Worm (Caenorhabditis elegans): ENCODE data around the gene flp-11.

The flp-11 gene

DNA sequence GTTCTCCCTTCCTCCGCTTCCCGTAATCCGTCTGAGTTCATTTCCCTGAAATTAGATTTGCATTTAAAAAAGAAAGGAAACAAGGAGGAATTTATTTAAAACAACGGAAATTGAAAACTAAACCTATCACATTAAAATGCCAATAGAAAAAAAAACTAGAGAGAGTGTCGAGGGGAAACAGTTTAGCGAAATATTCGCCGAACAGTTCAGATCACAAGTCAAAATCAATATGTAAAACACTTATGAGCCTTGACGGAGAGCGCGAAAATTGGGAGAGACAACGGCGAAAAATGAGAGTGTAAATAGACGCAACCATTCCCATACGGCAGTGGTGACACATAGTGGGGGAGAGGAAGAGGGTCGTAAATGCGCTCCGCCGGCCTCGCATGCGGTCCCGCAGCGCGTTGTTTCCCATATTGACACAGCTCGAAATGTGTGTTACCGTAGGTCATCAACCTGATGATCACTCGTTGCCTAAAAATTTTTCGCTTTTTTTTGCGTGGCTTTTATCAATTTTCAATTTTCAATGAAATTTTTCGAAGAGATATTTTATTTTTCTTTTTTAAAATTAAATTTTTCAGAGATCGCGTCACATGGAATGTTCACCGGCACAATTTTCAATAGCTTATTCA, 33.9 kb upstream of the flp-11 start, which contains the start of the genes dnj-14 and glit-1 (continued):
- TF ChIP-seq unc-62 (GFP tag; optimal IDR thresholded peaks at IDR 0.05) (peak; percentile 77), zip-8 (tag; optimal IDR thresholded peaks at IDR 0.05) (no peak), sptf-1 (tag; optimal IDR thresholded peaks at IDR 0.05) (peak; percentile 72)

DNA sequence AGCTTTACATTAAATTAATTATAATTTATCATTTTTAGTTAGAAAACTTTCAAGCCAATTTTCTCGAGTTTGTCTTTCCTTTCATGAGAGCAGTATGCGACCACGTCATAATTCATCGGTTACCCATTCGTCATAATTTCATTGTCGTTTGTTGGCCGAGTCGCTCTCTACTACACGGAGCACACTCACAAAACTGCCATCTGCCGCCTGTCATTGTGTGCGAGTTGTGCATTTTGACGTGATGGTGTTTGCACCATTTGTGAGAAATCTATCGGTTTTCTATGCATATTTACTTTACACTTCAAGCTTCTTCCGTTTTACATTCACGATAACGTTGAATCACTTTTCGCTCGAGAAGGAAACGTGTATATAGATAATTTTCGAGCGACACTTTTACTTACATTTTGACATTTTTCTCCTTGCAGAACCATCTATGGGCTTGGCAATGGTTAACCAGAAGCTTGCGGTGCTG, 28.9 kb upstream of the flp-11 start, which contains the start of gene dhhc-10:
Gene dhhc-10 (plus strand): TSS at position 422 of the 472 bp plus-strand sequence.
- TF ChIP-seq unc-62 (GFP tag; optimal IDR thresholded peaks at IDR 0.05) (peak; percentile 71), sptf-1 (tag; optimal IDR thresholded peaks at IDR 0.05) (peak; percentile 17), hlh-1 (tag; optimal IDR thresholded peaks at IDR 0.05) (peak; percentile 78), M03D4.4 (tag; optimal IDR thresholded peaks at IDR 0.05) (peak; percentile 20), nhr-2 (tag; optimal IDR thresholded peaks at IDR 0.05) (peak; percentile 70), ces-1 (GFP tag; optimal IDR thresholded peaks at IDR 0.05) (peak; percentile 92), ham-2 (GFP tag; optimal IDR thresholded peaks at IDR 0.05) (no peak), cnd-1 (tag; optimal IDR thresholded peaks at IDR 0.05) (peak; percentile 62), ceh-39 (tag; optimal IDR thresholded peaks at IDR 0.05) (peak; percentile 62), nhr-237 (tag; optimal IDR thresholded peaks at IDR 0.05) (no peak), pha-4 (tag; optimal IDR thresholded peaks at IDR 0.05) (peak; percentile 84), unc-120 (tag; optimal IDR thresholded peaks at IDR 0.05; ENCODE audit: poor library complexity, severe bottlenecking) (peak; percentile 14), tbx-8 (GFP tag; optimal IDR thresholded peaks at IDR 0.05) (no peak), blmp-1 (tag; optimal IDR thresholded peaks at IDR 0.05) (no peak), bed-3 (GFP tag; optimal IDR thresholded peaks at IDR 0.05) (no peak), lin-32 (GFP tag; optimal IDR thresholded peaks at IDR 0.05) (peak; percentile 61), ceh-83 (GFP tag; optimal IDR thresholded peaks at IDR 0.05) (no peak), lsy-2 (tag; optimal IDR thresholded peaks at IDR 0.05) (peak; percentile 36), ceh-43 (GFP tag; optimal IDR thresholded peaks at IDR 0.05) (no peak), mls-2 (tag; optimal IDR thresholded peaks at IDR 0.05) (peak; percentile 31), mab-5 (tag; optimal IDR thresholded peaks at IDR 0.05) (no peak), ztf-11 (tag; optimal IDR thresholded peaks at IDR 0.05) (peak; percentile 29), mep-1 (tag; optimal IDR thresholded peaks at IDR 0.05) (peak; percentile 29)

DNA sequence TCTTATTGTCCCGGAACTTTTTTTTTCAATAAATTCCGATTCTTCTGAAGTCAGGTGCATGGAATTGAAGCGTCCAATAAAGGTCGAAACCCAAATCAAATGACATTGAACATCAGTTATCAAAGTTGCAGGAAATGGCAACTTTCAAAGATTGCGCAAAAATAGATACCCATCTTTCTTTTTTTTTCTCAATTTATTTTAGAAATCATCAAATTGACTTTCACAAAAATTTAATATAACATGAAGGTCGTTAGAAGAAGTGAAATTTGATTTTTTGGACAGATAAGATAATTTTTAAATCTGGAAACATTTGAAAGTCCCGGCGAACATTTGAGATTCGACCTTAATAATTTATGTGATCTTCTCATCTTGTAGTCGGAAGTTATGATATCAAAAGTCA, 27.7 kb upstream of the flp-11 start:
- TF ChIP-seq ceh-43 (GFP tag; optimal IDR thresholded peaks at IDR 0.05) (no peak), nhr-237 (tag; optimal IDR thresholded peaks at IDR 0.05) (no peak), sem-2 (GFP tag; optimal IDR thresholded peaks at IDR 0.05) (no peak), nhr-12 (tag; optimal IDR thresholded peaks at IDR 0.05) (no peak), ceh-83 (GFP tag; optimal IDR thresholded peaks at IDR 0.05) (no peak), ham-2 (GFP tag; optimal IDR thresholded peaks at IDR 0.05) (no peak), cnd-1 (tag; optimal IDR thresholded peaks at IDR 0.05) (no peak), unc-62 (GFP tag; optimal IDR thresholded peaks at IDR 0.05) (no peak), lin-13 (tag; optimal IDR thresholded peaks at IDR 0.05) (no peak)

DNA sequence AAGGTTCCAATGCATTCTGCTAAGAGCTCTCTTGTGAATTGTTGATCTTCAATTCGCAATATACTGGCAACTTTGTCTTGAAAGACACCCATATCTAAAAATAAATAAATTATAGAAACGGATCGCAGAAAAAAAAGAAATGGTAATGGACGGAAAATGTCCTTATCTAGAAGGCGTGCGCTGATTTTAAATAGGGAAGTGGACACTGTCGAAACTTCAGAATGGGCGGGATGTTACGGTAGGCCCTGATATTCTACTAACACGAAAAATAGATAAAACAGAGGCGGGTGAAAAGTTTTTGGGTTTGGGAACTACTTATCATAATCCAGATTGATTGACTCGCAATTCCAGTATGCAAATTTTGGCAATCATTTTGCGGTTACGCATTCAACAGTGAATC, 26.9 kb upstream of the flp-11 start, which contains the start of gene aqp-8:
Gene aqp-8 (minus strand): TSS at position 101 of the 400 bp plus-strand sequence.
- TF ChIP-seq cnd-1 (tag; optimal IDR thresholded peaks at IDR 0.05): no peak
- TF ChIP-seq drap-1 (GFP tag; optimal IDR thresholded peaks at IDR 0.05): no peak
- no peak for TF ChIP-seq lin-13 (tag; optimal IDR thresholded peaks at IDR 0.05)
- no peak for TF ChIP-seq nhr-28 (tag; optimal IDR thresholded peaks at IDR 0.05)
- no peak for TF ChIP-seq bed-3 (GFP tag; optimal IDR thresholded peaks at IDR 0.05)
- no peak for TF ChIP-seq nhr-76 (tag; optimal IDR thresholded peaks at IDR 0.05)
- TF ChIP-seq tbx-8 (GFP tag; optimal IDR thresholded peaks at IDR 0.05): no peak
- TF ChIP-seq elt-1 (tag; optimal IDR thresholded peaks at IDR 0.05; ENCODE audit: borderline replicate concordance, insufficient read depth): no peak
- no peak for TF ChIP-seq ham-2 (GFP tag; optimal IDR thresholded peaks at IDR 0.05)
- TF ChIP-seq sem-2 (GFP tag; optimal IDR thresholded peaks at IDR 0.05): no peak
- TF ChIP-seq blmp-1 (tag; optimal IDR thresholded peaks at IDR 0.05): no peak
- TF ChIP-seq M03D4.4 (tag; optimal IDR thresholded peaks at IDR 0.05): no peak
- no peak for TF ChIP-seq lin-32 (GFP tag; optimal IDR thresholded peaks at IDR 0.05)
- TF ChIP-seq zip-8 (tag; optimal IDR thresholded peaks at IDR 0.05): no peak
- no peak for TF ChIP-seq nhr-2 (tag; optimal IDR thresholded peaks at IDR 0.05)

DNA sequence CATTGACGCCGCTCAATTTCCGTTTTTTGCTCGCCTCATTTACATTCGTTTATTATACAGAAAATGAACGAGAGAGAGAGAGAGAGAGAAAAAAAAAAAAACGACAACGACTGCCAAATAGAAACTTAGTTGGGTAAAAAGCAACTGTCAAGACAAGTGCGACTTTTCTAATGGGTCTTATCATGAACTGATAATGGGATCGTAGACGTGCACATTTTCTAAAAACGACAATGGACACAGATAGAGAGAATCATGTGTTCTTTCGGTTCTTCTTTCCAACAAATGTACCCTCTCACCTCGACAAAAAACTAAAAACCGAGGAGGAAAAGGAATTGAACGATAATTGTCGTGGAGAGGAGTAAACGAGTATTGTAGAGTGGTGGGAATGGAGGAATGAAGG, 22.2 kb upstream of the flp-11 start:
- TF ChIP-seq mls-2 (tag; optimal IDR thresholded peaks at IDR 0.05): no peak
- TF ChIP-seq hlh-1 (tag; optimal IDR thresholded peaks at IDR 0.05): no peak
- TF ChIP-seq cnd-1 (tag; optimal IDR thresholded peaks at IDR 0.05): no peak
- TF ChIP-seq lin-32 (GFP tag; optimal IDR thresholded peaks at IDR 0.05): no peak
- TF ChIP-seq mab-5 (tag; optimal IDR thresholded peaks at IDR 0.05): no peak
- TF ChIP-seq nhr-76 (tag; optimal IDR thresholded peaks at IDR 0.05): no peak
- no peak for TF ChIP-seq mep-1 (tag; optimal IDR thresholded peaks at IDR 0.05)
- no peak for TF ChIP-seq elt-3 (tag; optimal IDR thresholded peaks at IDR 0.05)
- TF ChIP-seq snpc-4 (tag; optimal IDR thresholded peaks at IDR 0.05): no peak
- TF ChIP-seq sptf-1 (tag; optimal IDR thresholded peaks at IDR 0.05): no peak
- no peak for TF ChIP-seq tbx-8 (GFP tag; optimal IDR thresholded peaks at IDR 0.05)
- no peak for TF ChIP-seq nhr-2 (tag; optimal IDR thresholded peaks at IDR 0.05)
- TF ChIP-seq nhr-12 (tag; optimal IDR thresholded peaks at IDR 0.05): no peak
- no peak for TF ChIP-seq ham-2 (GFP tag; optimal IDR thresholded peaks at IDR 0.05)
- TF ChIP-seq zip-8 (tag; optimal IDR thresholded peaks at IDR 0.05): no peak
- TF ChIP-seq blmp-1 (tag; optimal IDR thresholded peaks at IDR 0.05): no peak
- TF ChIP-seq unc-39 (tag; optimal IDR thresholded peaks at IDR 0.05): no peak
- TF ChIP-seq unc-62 (GFP tag; optimal IDR thresholded peaks at IDR 0.05): no peak

All from whole organism, mixed stage, embryonic.